Fruit fly (Drosophila melanogaster) whole organism, wandering third instar larva: ENCODE measurements around the gene CG33127.

ENCODE experiments used
- Dfd ChIP-seq: fragments of >200 bp; optimal IDR thresholded peaks from 2 replicates; lab custom pipeline; 2017; ENCODE audit warnings: missing biosample characterization, missing genetic modification characterization
- Dif ChIP-seq: fragments of 200-275, 200-300 bp; sonication (Bioruptor generic); optimal IDR thresholded peaks from 2 replicates; lab custom pipeline; 2018; ENCODE audit warnings: missing biosample characterization, missing genetic modification characterization; ENCODE audit not compliant: partially characterized antibody
- Myc ChIP-seq: fragments of >200 bp; optimal IDR thresholded peaks from 2 replicates; lab custom pipeline; 2017
- h ChIP-seq: fragments of 200-800 bp; sonication (Bioruptor generic); optimal IDR thresholded peaks from 3 replicates; lab custom pipeline; 2016; ENCODE audit warnings: missing biosample characterization, mild to moderate bottlenecking, missing genetic modification characterization
- jim ChIP-seq: fragments of 175-275, 200-325 bp; sonication (Bioruptor generic); optimal IDR thresholded peaks from 2 replicates; lab custom pipeline; 2016; ENCODE audit warnings: missing biosample characterization, mild to moderate bottlenecking, missing genetic modification characterization

DNA sequence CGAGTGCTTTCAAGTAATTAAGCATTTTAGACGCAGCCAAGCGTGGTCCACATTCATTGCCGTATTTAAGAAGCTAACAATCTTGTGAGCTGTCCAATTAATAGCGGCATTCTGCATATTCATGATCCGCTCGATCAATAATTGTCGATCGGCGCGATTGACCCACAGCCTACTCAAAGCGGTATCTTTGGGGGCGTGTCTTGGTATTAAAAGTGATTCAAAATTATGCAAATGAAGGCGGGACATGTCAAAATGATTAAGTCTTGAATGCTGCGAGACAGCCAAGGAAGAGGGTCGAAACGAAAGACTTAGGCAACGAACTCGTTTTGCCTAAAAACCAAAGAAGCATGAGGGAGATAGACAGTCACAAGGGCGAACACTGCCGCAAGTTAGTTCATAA lies 45.0 kb downstream of the CG33127 start:
- TF ChIP-seq Dfd (GFP tag; lab: Kevin White, UChicago) (no peak), h (GFP tag; lab: Kevin White, UChicago) (no peak), jim (GFP tag; lab: Kevin White, UChicago) (no peak), Dif (GFP tag; lab: Kevin White, UChicago) (no peak), Myc (lab: Kevin White, UChicago) (no peak)
